Worm (Caenorhabditis elegans) whole organism, young adult: ENCODE results near the gene srxa-10.
A peak's percentile ranks its signal among the peaks of the same experiment; 100 is the strongest.

ENCODE experiments used
- ceh-27 ChIP-seq: fragments of 200-800 bp; sonication (Bioruptor generic); optimal IDR thresholded peaks from 2 replicates; lab custom pipeline; 2018; ENCODE audit warnings: mild to moderate bottlenecking, missing genetic modification characterization, moderate library complexity, missing compliant biosample characterization
- egl-18 ChIP-seq: fragments of 200-800 bp; sonication (Bioruptor generic); IDR thresholded peaks from 2 replicates; pipeline ENCODE4 v1.3.6; 2022; ENCODE audit warnings: missing genetic modification reagents, missing genetic modification characterization, missing compliant biosample characterization
- ekl-4 ChIP-seq: fragments of 200-800 bp; sonication (Bioruptor generic); IDR thresholded peaks from 2 replicates; pipeline ENCODE4 v1.3.6; 2022; ENCODE audit warnings: missing genetic modification reagents, missing genetic modification characterization, missing compliant biosample characterization
- fkh-3 ChIP-seq: sonication (generic microtip); optimal IDR thresholded peaks from 2 replicates; lab custom pipeline; 2016; ENCODE audit warnings: mild to moderate bottlenecking, missing genetic modification characterization, missing compliant biosample characterization
- hmg-20 ChIP-seq: fragments of 200-800 bp; sonication (Bioruptor generic); IDR thresholded peaks from 2 replicates; pipeline ENCODE4 v1.3.6; 2022; ENCODE audit warnings: missing genetic modification reagents, missing genetic modification characterization, missing compliant biosample characterization
- mcd-1 ChIP-seq: fragments of 200-800 bp; sonication (Bioruptor generic); IDR thresholded peaks from 2 replicates; pipeline ENCODE4 v1.3.6; 2022; ENCODE audit warnings: missing genetic modification reagents, missing genetic modification characterization, missing compliant biosample characterization
- nfya-1 ChIP-seq: sonication (generic microtip); optimal IDR thresholded peaks from 2 replicates; lab custom pipeline; 2017; ENCODE audit warnings: antibody characterized with exemption, missing compliant biosample characterization, missing genetic modification characterization, borderline replicate concordance; ENCODE audit not compliant: insufficient read depth
- nhr-80 ChIP-seq: sonication (generic microtip); optimal IDR thresholded peaks from 2 replicates; lab custom pipeline; 2016; ENCODE audit warnings: missing genetic modification characterization, missing compliant biosample characterization
- pha-4 ChIP-seq: fragments of 150-350 bp; sonication (generic microtip); optimal IDR thresholded peaks from 2 replicates; lab custom pipeline; 2014; ENCODE audit warnings: missing biosample characterization, missing genetic modification reagents, missing genetic modification characterization
- sea-2 ChIP-seq: fragments of 200-800 bp; sonication (Bioruptor generic); IDR thresholded peaks from 2 replicates; pipeline ENCODE4 v1.3.6; 2022; ENCODE audit warnings: missing genetic modification characterization, missing compliant biosample characterization
- xnd-1 ChIP-seq: sonication (generic microtip); optimal IDR thresholded peaks from 2 replicates; lab custom pipeline; 2016; ENCODE audit warnings: missing genotype, missing genetic modification reagents, missing genetic modification characterization, missing compliant biosample characterization
- ztf-22 ChIP-seq: fragments of 200-800 bp; sonication (Bioruptor generic); optimal IDR thresholded peaks from 2 replicates; lab custom pipeline; 2018; ENCODE audit warnings: mild to moderate bottlenecking, missing genetic modification characterization, moderate library complexity, missing compliant biosample characterization

DNA sequence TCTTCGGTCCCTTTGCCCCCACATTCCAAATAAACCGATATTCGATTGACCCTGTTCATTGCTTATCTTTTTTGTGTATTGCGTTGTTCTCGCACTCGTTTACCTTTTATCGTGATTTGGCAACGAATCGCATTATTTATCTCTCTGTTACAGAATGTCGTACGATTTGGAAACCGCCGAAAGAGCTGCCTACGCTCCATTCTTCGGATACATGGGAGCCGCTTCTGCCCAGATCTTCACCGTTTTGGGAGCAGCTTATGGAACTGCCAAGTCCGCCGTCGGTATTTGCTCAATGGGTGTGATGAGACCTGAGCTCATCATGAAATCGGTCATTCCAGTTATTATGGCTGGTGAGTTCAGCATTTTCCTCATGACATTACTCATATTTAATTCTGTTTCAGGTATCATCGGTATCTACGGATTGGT is 14.3 kb downstream of the srxa-10 start, which contains the start of gene vha-2:
- peak; percentile 80 for TF ChIP-seq ekl-4 (GFP tag; lab: Robert Waterston, UW)
- TF ChIP-seq nhr-80 (tag; lab: Kevin White, UChicago) = no peak
- TF ChIP-seq mcd-1 (GFP tag; lab: Robert Waterston, UW) = peak; percentile 62
- TF ChIP-seq ceh-27 (GFP tag; lab: Kevin White, UChicago) = no peak
- TF ChIP-seq xnd-1 (tag; lab: Kevin White, UChicago) = no peak
- no peak for TF ChIP-seq egl-18
- no peak for TF ChIP-seq pha-4 (tag; lab: Kevin White, UChicago)
- no peak for TF ChIP-seq ztf-22 (GFP tag; lab: Kevin White, UChicago)
- no peak for TF ChIP-seq hmg-20 (GFP tag; lab: Robert Waterston, UW)
- no peak for TF ChIP-seq nfya-1 (tag; lab: Kevin White, UChicago)
- TF ChIP-seq fkh-3 (tag; lab: Kevin White, UChicago) = no peak
- no peak for TF ChIP-seq sea-2 (GFP tag; lab: Robert Waterston, UW)
